Fruit fly (Drosophila melanogaster) whole organism, wandering third instar larva: Measurements from ENCODE around the gene kraken.

Experiments
- Rel ChIP-seq, 2 experiments: fragments of 200-800 bp; sonication (Bioruptor generic) in 1 of 2; optimal IDR thresholded peaks; 2 replicates in 1 of 2; 3 replicates in 1 of 2; lab custom pipeline; 2016 to 2019; ENCODE audit warnings: mild to moderate bottlenecking in 2 of 2, missing biosample characterization in 2 of 2, missing genetic modification characterization in 2 of 2, moderate library complexity in 1 of 2
- dl ChIP-seq, 2 experiments: fragments of 175-275, 200-275 bp in 1 of 2; fragments of 200-275 bp in 1 of 2; sonication (Bioruptor generic); optimal IDR thresholded peaks; lab custom pipeline; 2018; ENCODE audit warnings: mild to moderate bottlenecking in 2 of 2, missing biosample characterization in 2 of 2, missing genetic modification characterization in 2 of 2, moderate library complexity in 2 of 2; ENCODE audit not compliant: partially characterized antibody in 2 of 2, insufficient read depth in 1 of 2
- ey ChIP-seq: fragments of 200-800 bp; sonication (Bioruptor generic); optimal IDR thresholded peaks from 2 replicates; lab custom pipeline; 2016; ENCODE audit warnings: missing biosample characterization, missing genetic modification characterization
- pan ChIP-seq: fragments of >200 bp; optimal IDR thresholded peaks from 2 replicates; lab custom pipeline; 2017

DNA sequence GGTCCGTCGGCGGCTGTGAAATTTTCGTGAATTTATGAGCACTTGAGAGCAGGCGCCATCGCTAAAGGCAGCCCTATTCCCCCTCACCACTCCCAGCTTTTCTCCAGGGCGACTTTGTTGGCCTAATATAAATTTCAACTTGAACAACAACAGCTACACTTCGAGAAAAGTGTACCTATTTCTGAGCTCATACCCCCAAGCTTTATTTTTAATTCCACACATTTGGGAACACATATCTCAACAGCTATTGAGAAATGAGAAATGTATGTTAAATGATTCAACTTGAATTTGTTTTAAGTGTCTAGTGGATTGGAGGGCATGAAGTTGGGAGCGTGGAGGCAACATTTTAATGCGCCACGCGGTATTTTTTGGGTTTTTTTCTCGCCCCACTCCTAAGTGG is 34.2 kb downstream of the kraken start:
- TF ChIP-seq pan (lab: Kevin White, UChicago) (no peak), ey (GFP tag; lab: Kevin White, UChicago) (no peak), dl (GFP tag; optimal IDR thresholded peaks at IDR 0.05; lab: Kevin White, UChicago; ENCODE audit: insufficient read depth in 1 of 2, partially characterized antibody in 2 of 2) (no peak), Rel (GFP tag; optimal IDR thresholded peaks at IDR 0.05; lab: Kevin White, UChicago) (no peak), Rel (tag; optimal IDR thresholded peaks at IDR 0.05; lab: Kevin White, UChicago) (no peak)
